Fruit fly (Drosophila melanogaster): ENCODE data around the gene bchs.

bchs gene

DNA sequence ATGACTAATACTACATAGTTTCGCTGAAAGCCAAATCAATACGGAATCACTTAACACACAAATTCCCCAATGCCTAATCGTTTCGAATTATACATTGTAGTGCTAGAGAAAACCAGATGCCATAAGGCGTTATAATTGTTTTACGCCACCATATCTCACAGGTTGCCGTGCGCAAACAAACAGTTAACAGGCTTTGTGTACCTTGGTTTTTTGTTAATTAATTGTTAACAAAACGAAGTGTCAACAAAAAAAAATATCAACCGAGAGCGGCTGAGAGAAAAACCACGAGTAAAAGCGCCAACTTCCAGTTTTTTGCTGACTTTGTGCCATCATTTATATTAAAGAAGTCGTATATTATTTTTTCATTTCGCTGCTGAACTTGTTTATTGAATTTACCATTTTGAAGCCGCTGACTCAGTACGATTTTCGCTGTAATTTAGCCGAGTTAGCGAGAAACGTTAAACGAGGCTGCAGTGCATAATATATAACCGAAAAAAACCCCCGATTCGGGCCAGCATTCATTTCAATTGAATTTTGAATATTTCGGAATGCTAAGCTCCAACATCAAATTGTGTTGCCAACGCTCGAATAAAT lies 30.4 kb upstream of the bchs start (continued):
- TF ChIP-seq cwo (GFP tag; optimal IDR thresholded peaks at IDR 0.05) (no peak), Dad (GFP tag; optimal IDR thresholded peaks at IDR 0.05) (no peak), Kr (GFP tag; optimal IDR thresholded peaks at IDR 0.05) (peak; percentile 13), lbe (GFP tag; optimal IDR thresholded peaks at IDR 0.05) (no peak), CG31365 (tag; optimal IDR thresholded peaks at IDR 0.05) (peak; percentile 39), CG8281 (tag; optimal IDR thresholded peaks at IDR 0.05) (peak; percentile 19), NFAT (GFP tag; IDR thresholded peaks at IDR 0.05) (no peak), CG12391 (tag; optimal IDR thresholded peaks at IDR 0.05) (no peak), CG10147 (GFP tag; optimal IDR thresholded peaks at IDR 0.05) (peak; percentile 52), zf30C (GFP tag; optimal IDR thresholded peaks at IDR 0.05) (no peak), org-1 (GFP tag; optimal IDR thresholded peaks at IDR 0.05) (no peak), CG4424 (GFP tag; optimal IDR thresholded peaks at IDR 0.05) (no peak), CG16815 (GFP tag; optimal IDR thresholded peaks at IDR 0.05) (no peak), psq (GFP tag; optimal IDR thresholded peaks at IDR 0.05) (no peak), CG7963 (GFP tag; IDR thresholded peaks at IDR 0.05; ENCODE audit: partially characterized antibody) (no peak), Fer3 (tag; optimal IDR thresholded peaks at IDR 0.05) (peak; percentile 60), CG7271 (tag; optimal IDR thresholded peaks at IDR 0.05) (peak; percentile 38), tgo (GFP tag; IDR thresholded peaks at IDR 0.05) (no peak), CG17186 (GFP tag; optimal IDR thresholded peaks at IDR 0.05) (no peak), bbx (GFP tag; IDR thresholded peaks at IDR 0.05; ENCODE audit: partially characterized antibody) (no peak), CG12769 (tag; optimal IDR thresholded peaks at IDR 0.05) (peak; percentile 57), CG9215 (GFP tag; IDR thresholded peaks at IDR 0.05) (no peak), ato (GFP tag; IDR thresholded peaks at IDR 0.05; ENCODE audit: partially characterized antibody) (no peak), CG6791 (GFP tag; IDR thresholded peaks at IDR 0.05; ENCODE audit: partially characterized antibody) (no peak), CG10267 (tag; optimal IDR thresholded peaks at IDR 0.05) (no peak), GATAe (GFP tag; conservative IDR thresholded peaks at IDR 0.05) (no peak), Elba2 (GFP tag; optimal IDR thresholded peaks at IDR 0.05) (no peak), tna (GFP tag; IDR thresholded peaks at IDR 0.05; ENCODE audit: partially characterized antibody) (no peak), CG3065 (GFP tag; optimal IDR thresholded peaks at IDR 0.05) (no peak), CG15269 (tag; optimal IDR thresholded peaks at IDR 0.05) (peak; percentile 56), bsh (GFP tag; optimal IDR thresholded peaks at IDR 0.05) (no peak), CG2678 (tag; optimal IDR thresholded peaks at IDR 0.05) (peak; percentile 67), pros (GFP tag; optimal IDR thresholded peaks at IDR 0.05) (no peak), lola (GFP tag; optimal IDR thresholded peaks at IDR 0.05) (no peak), hbn (GFP tag; IDR thresholded peaks at IDR 0.05; ENCODE audit: partially characterized antibody) (no peak), HHEX (GFP tag; optimal IDR thresholded peaks at IDR 0.05) (peak; percentile 60), Sin3A (optimal IDR thresholded peaks at IDR 0.05) (no peak), gcm (GFP tag; optimal IDR thresholded peaks at IDR 0.05) (no peak), bowl (GFP tag; IDR thresholded peaks at IDR 0.05) (no peak), unpg (GFP tag; optimal IDR thresholded peaks at IDR 0.05) (peak; percentile 66), ara (GFP tag; IDR thresholded peaks at IDR 0.05) (no peak), chif (GFP tag; optimal IDR thresholded peaks at IDR 0.05) (peak in 1 of 2 experiments; percentile 6), Vsx1 (GFP tag; optimal IDR thresholded peaks at IDR 0.05) (peak; percentile 56), sens (GFP tag) (peak; percentile 69), TFAM (GFP tag; optimal IDR thresholded peaks at IDR 0.05) (no peak), p53 (GFP tag; optimal IDR thresholded peaks at IDR 0.05) (no peak), CG30431 (GFP tag; optimal IDR thresholded peaks at IDR 0.05) (no peak), Spps (tag; optimal IDR thresholded peaks at IDR 0.05) (no peak), CrebB (tag; optimal IDR thresholded peaks at IDR 0.05) (peak; percentile 68)
